Worm (Caenorhabditis elegans) whole organism, L4/young adult: Measurements from ENCODE around the gene ssq-2.

Experiments used
- W03F9.2 ChIP-seq: fragments of 150-350 bp; optimal IDR thresholded peaks from 2 replicates; lab custom pipeline; 2014; ENCODE audit warnings: missing biosample characterization, missing genetic modification characterization
- dao-5 ChIP-seq: sonication (generic microtip); optimal IDR thresholded peaks from 2 replicates; lab custom pipeline; 2016; ENCODE audit warnings: missing genotype, missing genetic modification characterization, moderate library complexity, missing compliant biosample characterization
- him-1 ChIP-seq: sonication (generic microtip); optimal IDR thresholded peaks from 2 replicates; lab custom pipeline; 2016; ENCODE audit warnings: missing genotype, missing genetic modification reagents, missing genetic modification characterization, missing compliant biosample characterization

The ssq-2 gene

DNA sequence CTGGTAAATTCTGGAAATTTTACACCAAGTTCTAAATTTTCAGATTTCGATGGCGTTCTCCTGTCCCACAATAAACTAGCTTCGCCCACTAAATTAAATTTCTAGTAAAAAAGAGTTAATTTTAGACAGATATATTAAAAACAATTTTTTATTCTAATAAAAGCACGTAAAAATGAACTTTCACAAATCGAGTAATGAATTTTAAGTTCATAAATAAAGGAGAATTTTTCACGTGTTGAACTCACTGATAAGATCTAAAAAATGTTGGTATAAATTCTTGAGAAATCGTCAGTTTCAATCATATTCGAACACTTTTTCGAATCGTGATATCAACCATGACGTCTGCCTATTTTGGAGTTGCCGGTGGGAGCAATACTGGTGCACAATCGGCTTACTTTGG is at the start of gene ssq-2:
Gene ssq-2, plus strand, starts transcription at position 301 of the 400 bp plus-strand sequence.
- TF ChIP-seq him-1 (tag; lab: Kevin White, UChicago) (no peak), W03F9.2 (no peak), dao-5 (no peak)

DNA sequence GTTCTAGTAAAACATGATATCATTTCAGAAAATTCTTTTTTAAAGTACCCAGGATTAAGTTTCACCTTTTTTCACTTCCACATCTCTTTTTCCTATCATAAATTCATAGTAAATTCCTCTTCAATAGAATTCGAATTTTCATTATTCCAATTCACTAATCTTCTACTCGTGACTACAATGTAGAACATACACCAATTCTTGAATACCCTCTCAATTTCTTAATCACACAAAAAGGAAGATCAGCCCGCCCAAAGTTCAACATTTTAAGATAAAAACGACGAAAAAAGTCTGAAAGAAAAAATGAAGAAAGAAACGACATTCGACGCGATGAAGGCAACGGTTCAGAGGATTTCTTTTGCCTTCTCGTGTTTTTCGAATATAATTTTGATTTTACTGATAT is 42.1 kb upstream of the ssq-2 start, which contains the start of gene str-163:
Gene str-163, plus strand, starts transcription at position 301 of the 400 bp plus-strand sequence.
- no peak for TF ChIP-seq him-1 (tag; lab: Kevin White, UChicago)
- TF ChIP-seq dao-5 = no peak
- no peak for TF ChIP-seq W03F9.2

DNA sequence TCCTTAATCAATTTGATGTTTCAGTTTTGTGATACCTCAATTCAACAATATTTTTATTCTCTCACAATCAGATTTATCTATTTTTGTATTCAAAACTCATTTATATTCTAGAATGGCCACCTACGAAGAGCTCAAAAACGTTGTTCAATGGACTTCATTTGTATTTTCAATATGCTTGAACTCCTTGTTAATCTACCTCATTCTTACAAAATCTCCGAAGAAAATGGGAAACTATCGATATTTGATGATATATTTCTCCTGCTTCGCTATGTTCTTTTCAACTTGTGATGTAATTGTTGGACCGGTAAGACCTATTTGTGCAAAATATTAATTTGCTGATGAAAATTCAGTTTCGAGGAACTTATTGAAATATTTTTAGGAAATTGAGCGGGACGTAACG is 35.3 kb upstream of the ssq-2 start, which contains the start of gene str-164:
Gene str-164, plus strand, starts transcription at position 113 of the 400 bp plus-strand sequence.
- TF ChIP-seq him-1 (tag; lab: Kevin White, UChicago) (no peak), dao-5 (no peak), W03F9.2 (no peak)

DNA sequence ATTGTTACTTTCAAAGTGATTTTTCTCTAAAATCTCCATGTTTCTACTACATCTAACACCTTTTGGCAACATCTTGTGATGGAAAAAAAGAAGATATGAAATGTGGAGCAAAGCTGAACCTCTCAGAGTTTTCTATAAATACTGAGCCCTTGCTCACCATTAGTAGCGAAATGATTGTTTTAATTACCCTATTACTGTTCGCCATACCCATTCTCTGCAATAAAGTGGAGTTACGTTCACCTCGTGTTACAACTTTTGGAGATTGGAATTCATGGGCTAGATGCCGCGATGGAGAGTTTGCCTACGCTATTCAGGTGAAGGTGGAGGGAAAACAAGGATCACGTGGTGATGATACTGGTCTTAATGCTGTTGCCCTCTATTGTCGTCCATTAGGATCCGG is 32.1 kb upstream of the ssq-2 start, which contains the start of gene txt-3:
Gene txt-3, plus strand, starts transcription at position 125 of the 400 bp plus-strand sequence.
- TF ChIP-seq him-1 (tag; lab: Kevin White, UChicago) = no peak
- no peak for TF ChIP-seq dao-5
- no peak for TF ChIP-seq W03F9.2

DNA sequence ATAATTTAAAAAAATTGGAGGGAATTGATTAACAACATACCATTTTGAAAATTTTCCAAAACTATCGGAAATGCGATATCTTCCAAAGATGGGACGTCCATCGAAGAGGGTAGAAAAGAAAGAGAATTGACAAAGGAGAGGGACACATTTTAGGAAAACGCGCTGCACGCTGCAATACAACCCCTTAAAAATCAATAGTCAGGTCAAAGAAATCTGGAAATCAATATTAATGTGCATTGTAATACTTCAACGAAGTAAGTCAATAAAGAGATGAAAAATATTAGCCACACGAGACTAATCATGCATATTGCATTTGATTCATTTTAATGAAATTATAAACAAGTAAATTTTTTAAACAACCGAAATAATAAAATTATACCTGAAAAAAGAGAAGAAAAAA is 26.5 kb upstream of the ssq-2 start, which contains the start of gene Y9C9A.13:
Gene Y9C9A.13, minus strand, starts transcription at position 101 of the 400 bp plus-strand sequence.
- no peak for TF ChIP-seq him-1 (tag; lab: Kevin White, UChicago)
- no peak for TF ChIP-seq dao-5
- no peak for TF ChIP-seq W03F9.2

DNA sequence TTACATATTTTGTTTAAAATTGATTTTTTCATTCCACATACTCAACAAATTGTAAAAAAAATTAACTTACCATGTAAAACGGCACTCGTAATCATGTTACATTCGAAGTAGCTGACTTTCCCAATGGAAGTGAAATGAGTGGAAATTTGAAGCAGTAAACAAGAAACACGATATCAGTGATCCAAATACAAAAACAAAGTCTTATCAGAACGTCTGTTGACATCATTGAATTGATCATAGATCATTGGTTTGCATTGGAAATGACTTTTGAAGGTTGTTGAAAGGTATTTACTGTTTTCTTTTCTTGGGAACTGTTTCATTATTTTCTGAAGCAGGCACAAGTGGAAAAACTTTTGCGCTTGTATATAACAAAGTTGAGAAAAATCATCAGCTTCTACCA is 19.9 kb upstream of the ssq-2 start, which contains the start of gene Y9C9A.16:
Gene Y9C9A.16, minus strand, starts transcription at position 131 of the 400 bp plus-strand sequence.
- TF ChIP-seq him-1 (tag; lab: Kevin White, UChicago) (no peak), dao-5 (no peak), W03F9.2 (no peak)

DNA sequence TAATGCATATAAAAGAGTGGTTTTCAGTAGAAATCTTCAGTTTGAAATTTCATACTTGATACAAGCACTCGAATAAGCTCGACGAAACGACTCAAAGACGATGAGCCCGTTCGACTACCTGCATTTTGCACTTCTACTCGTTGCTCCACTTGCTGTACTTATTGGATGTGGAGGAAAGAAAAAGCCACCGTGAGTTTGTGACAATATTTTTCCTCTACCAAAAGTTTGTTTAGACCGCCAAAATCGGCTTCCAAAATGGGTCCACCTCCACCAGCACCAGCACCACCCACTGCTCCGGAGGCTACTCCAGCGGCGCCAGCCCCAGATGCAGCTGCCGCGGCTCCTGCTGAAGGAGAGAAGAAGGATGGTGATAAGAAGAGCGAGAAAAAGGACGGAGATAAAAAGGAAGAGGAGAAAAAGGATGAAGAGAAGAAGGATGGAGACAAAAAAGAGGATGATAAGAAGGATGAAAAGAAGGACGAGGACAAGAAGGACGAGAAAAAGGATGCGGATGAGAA is 18.7 kb upstream of the ssq-2 start, which contains the start of gene E03H12.5:
Gene E03H12.5, plus strand, starts transcription at position 51 of the 518 bp plus-strand sequence.
- TF ChIP-seq him-1 (tag; lab: Kevin White, UChicago) (no peak), W03F9.2 (no peak), dao-5 (no peak)

DNA sequence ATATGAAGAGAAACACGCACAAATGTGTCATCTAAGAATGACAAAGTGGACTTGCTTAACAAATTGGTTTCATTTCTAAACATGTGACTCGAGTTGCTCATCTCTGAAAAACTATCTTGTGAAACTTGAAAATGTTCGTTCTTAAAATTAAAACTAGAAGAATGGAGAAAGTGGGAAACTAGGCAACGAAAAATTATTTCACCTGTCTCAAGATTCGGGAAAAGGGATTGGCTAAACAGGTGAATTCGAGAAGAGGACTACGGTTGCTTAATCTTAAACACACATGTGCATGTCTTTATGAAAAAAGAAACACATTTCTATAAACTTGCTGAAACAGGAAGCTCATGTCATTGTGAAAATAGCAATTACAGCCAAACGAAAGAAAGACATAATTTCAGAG is 14.9 kb upstream of the ssq-2 start, which contains the start of gene srz-24:
Gene srz-24, minus strand, starts transcription at position 101 of the 400 bp plus-strand sequence.
- TF ChIP-seq W03F9.2 (no peak), him-1 (tag; lab: Kevin White, UChicago) (no peak), dao-5 (no peak)

DNA sequence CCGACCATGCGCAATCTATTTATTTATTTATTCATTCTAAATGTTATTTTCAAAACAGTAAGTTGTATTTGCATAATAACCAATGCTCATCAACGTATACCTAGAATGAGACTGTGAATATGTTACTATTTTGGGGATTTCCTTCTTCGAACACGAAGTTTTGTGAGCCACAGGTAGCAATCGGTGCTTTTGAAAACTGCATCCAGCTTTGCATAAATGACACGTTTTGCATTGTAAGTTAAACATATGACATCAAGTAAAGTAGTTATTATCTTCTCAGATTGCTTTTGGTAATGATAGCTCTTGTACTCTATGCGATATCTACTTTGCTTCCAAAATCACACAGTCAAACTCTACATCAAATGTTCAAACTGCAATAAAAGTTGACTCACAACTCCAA is 13.5 kb upstream of the ssq-2 start, which contains the start of gene E03H12.4:
Gene E03H12.4, plus strand, starts transcription at position 120 of the 400 bp plus-strand sequence.
- TF ChIP-seq dao-5 = no peak
- TF ChIP-seq W03F9.2 = no peak
- no peak for TF ChIP-seq him-1 (tag; lab: Kevin White, UChicago)

DNA sequence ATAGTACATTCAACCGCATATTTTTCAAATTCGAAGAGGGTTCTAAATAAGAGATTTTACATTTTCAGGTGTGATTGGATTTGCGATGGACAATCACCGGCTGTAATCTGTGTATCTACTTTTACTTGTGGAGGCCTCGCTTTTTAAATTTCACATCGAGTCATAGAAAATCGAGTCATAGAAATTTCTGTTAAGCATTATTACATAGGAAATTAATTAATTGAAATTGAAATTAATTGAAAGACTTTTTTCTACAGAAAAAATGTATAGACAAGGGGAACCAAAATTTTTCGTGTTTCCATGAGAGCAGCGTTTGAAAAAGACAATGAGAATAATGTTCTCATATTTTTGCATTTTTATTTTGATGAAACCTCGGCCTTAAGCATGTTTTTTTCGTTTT is 12.2 kb upstream of the ssq-2 start, which contains the start of gene clec-176:
Gene clec-176, plus strand, starts transcription at position 301 of the 400 bp plus-strand sequence.
- TF ChIP-seq him-1 (tag; lab: Kevin White, UChicago) = no peak
- TF ChIP-seq W03F9.2 = no peak
- no peak for TF ChIP-seq dao-5

DNA sequence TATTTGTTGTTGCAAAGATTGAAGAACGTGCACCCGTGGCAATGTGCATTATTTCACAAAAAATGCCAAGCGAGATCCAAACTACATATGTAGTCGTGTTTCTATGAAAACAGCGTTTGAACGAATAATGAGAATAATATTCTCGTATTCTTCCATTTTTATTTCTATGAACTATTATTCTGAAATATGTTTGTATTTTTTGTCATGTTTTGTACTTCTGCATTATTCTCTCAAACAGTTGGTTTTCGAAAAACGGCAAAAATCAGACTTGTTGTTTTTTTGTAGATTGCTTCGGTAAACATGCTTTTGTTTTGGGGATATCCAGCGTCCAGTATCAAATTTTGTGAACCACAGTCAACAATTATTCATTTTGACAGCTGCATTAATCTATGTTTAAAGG is 9.7 kb upstream of the ssq-2 start, which contains the start of gene clec-177:
Gene clec-177, plus strand, starts transcription at position 301 of the 400 bp plus-strand sequence.
- no peak for TF ChIP-seq dao-5
- TF ChIP-seq him-1 (tag; lab: Kevin White, UChicago) = no peak
- no peak for TF ChIP-seq W03F9.2

DNA sequence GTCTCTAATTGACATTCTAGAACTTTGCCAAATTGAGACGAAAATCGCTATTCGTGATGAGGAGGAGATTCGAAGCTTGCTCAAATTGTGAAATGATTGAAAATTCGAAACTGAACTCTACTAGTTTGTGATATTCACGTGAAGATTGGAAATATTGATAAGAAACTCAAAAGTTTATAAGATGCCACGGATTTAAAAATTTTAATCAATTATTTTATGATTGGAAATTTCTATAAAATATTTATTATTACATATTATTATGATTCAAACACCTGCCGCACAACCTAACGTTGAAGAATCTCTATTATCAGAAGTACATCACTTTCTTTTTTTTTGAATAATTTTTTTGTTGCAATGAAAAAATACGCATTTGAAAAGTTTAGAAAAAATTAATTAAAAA is 7.4 kb upstream of the ssq-2 start, which contains the start of gene E03H12.7:
Gene E03H12.7, minus strand, starts transcription at position 101 of the 400 bp plus-strand sequence.
- no peak for TF ChIP-seq W03F9.2
- no peak for TF ChIP-seq dao-5
- TF ChIP-seq him-1 (tag; lab: Kevin White, UChicago) = no peak

DNA sequence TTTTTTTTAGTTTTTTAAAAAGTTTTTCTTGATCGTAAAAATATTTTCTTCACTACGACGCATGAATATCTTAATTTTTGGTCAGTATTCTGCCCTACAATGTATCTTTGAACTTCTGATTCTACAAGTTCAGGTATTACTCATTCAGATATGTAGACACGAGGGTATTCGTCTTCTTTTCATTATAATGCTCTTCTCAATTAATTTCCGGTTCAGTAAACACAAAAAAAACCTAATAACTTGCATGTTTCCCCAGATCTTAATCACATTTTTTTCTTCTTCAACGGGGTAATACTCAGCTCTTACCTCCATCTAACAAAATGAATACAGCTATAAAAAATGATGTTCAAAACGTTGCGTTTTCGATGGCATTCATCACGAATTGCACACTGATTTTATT is 3.9 kb upstream of the ssq-2 start, which contains the start of gene str-162:
Gene str-162, plus strand, starts transcription at position 301 of the 400 bp plus-strand sequence.
- TF ChIP-seq dao-5 = no peak

DNA sequence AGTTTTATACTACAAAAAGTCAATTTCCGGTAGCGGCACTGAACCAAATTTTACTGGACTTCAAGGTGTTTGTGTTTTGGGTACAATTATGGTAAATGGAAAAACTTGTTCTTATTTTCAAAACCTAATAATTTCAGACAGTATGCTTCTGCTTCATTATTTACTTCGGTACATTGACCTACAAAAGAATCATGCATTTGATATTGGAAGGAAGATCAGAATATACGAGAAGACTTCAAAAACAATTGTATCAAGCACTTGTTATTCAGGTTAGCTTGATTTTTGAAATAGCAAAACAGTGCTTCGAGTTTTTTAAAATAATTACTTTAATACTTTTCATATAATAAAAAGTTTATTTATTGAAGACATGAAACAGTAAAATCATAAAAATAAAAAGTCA is 2.8 kb upstream of the ssq-2 start:
- TF ChIP-seq him-1 (tag; lab: Kevin White, UChicago) (no peak), dao-5 (no peak), W03F9.2 (no peak)

DNA sequence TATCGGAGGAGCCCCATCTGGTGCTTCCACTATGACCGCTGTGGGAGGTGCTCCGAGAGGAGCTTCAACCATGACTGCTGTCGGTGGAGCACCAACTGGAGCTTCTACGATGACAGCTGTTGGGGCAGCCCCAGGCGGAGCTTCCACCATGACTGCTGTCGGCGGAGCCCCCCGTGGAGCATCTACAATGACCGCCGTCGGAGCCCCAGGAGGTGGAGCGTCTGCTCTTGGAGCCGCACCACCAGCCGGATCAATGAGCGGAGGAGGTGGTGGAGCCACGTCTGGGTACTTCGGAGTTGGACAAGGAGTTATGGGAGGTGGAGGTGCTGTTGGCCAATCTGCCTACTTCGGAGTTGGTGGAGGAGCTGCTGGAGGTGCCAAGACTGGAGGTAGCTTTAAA is 1.0 kb downstream of the ssq-2 start:
- TF ChIP-seq dao-5 (no peak), him-1 (tag; lab: Kevin White, UChicago) (no peak)
